Worm (Caenorhabditis elegans): ENCODE data around the gene dnj-8.

DNA sequence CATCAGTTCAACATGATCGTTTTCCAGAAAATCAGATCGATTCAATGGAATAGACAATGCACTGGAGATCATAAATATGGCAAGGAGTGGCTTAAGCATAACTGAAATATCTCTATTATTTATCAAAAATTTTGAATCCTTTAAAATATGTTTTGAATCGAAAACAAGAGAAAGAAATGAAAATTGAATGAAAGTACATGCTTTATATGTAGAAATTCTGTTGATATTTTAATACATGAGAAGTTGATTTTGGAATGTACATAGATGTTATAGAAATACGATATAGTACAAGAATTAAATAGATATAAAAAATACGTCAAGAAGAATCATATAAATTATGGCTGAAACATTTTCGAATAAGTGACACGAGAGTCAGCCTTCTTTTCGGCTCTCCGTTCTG, 5.6 kb downstream of the dnj-8 start, which contains the start of gene C56C10.9:
- TF ChIP-seq ama-1 (optimal IDR thresholded peaks at IDR 0.05) (no peak), tbx-11 (GFP tag; IDR thresholded peaks at IDR 0.05) (no peak), scrt-1 (GFP tag; IDR thresholded peaks at IDR 0.05) (no peak), sea-1 (GFP tag; conservative IDR thresholded peaks at IDR 0.05) (no peak), tbx-37 (GFP tag; conservative IDR thresholded peaks at IDR 0.05) (no peak), flt-1 (GFP tag; IDR thresholded peaks at IDR 0.05) (no peak), aly-1 (tag; optimal IDR thresholded peaks at IDR 0.05) (no peak), ets-7 (tag; optimal IDR thresholded peaks at IDR 0.05) (no peak), hmg-4 (GFP tag; optimal IDR thresholded peaks at IDR 0.05) (no peak), hmbx-1 (tag; optimal IDR thresholded peaks at IDR 0.05) (no peak)
